Worm (Caenorhabditis elegans) whole organism, L1 larva: ENCODE results near the gene dct-8.

ENCODE experiments used
- ama-1 ChIP-seq: fragments of 150-350 bp; optimal IDR thresholded peaks from 2 replicates; lab custom pipeline; 2014
- dpl-1 ChIP-seq, 3 experiments: fragments of 150-350 bp in 2 of 3; sonication (generic microtip) in 1 of 3; optimal IDR thresholded peaks; 2 replicates each; lab custom pipeline; 2014 to 2017; ENCODE audit warnings: missing biosample characterization in 3 of 3, missing genetic modification characterization in 3 of 3, missing genetic modification reagents in 3 of 3
- ztf-11 ChIP-seq, 2 experiments: sonication (generic microtip); optimal IDR thresholded peaks; 2 replicates each; lab custom pipeline; 2016 to 2017; ENCODE audit warnings: missing genetic modification characterization in 2 of 2, missing biosample characterization in 1 of 2, missing compliant biosample characterization in 1 of 2

DNA sequence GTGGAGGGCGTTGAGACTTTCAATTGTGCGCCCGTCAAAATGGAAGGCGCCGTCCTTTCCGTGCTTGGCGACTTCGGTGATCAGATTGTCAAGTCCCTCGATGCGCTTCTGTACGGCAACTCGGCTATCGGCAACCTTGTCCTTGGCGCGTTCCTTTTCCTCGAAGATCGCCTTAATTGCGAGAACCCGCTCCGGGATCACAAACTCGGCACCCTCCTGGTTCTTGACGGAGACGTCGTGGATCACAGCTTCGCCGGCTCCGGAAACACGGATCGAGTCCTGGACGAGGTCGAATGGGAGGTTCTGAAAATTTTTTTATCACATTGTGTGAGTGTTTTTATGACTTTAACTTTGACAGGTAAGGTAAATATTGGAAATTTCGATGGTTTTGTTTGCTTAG lies 21.7 kb upstream of the dct-8 start:
- no peak for TF ChIP-seq dpl-1 (GFP tag; optimal IDR thresholded peaks at IDR 0.05; lab: Kevin White, UChicago)
- no peak for TF ChIP-seq ama-1
- TF ChIP-seq ztf-11 (tag; optimal IDR thresholded peaks at IDR 0.05; lab: Kevin White, UChicago) = no peak
